Worm (Caenorhabditis elegans) whole organism, young adult: ENCODE results near the gene srsx-8.

ENCODE experiments used
- F23B12.7 ChIP-seq: sonication (generic microtip); optimal IDR thresholded peaks from 2 replicates; lab custom pipeline; 2017; ENCODE audit warnings: missing genetic modification characterization, mild to moderate bottlenecking, missing compliant biosample characterization, antibody characterized with exemption, moderate library complexity; ENCODE audit not compliant: insufficient read depth
- Y56A3A.18 ChIP-seq: fragments of 200-800 bp; sonication (Bioruptor generic); IDR thresholded peaks from 2 replicates; pipeline ENCODE4 v1.3.6; 2022; ENCODE audit warnings: missing genetic modification reagents, missing genetic modification characterization, missing compliant biosample characterization
- dpl-1 ChIP-seq: fragments of 150-350 bp; optimal IDR thresholded peaks from 2 replicates; lab custom pipeline; 2014; ENCODE audit warnings: missing biosample characterization, missing genetic modification reagents, missing genetic modification characterization
- lin-40 ChIP-seq: sonication (generic microtip); optimal IDR thresholded peaks from 2 replicates; lab custom pipeline; 2016; ENCODE audit warnings: missing genetic modification characterization, mild to moderate bottlenecking, missing compliant biosample characterization, missing genotype, missing genetic modification reagents
- lsy-27 ChIP-seq: sonication (generic microtip); optimal IDR thresholded peaks from 2 replicates; lab custom pipeline; 2017; ENCODE audit warnings: missing genetic modification characterization, mild to moderate bottlenecking, missing compliant biosample characterization, antibody characterized with exemption, missing genotype, borderline replicate concordance; ENCODE audit not compliant: insufficient read depth
- sptf-2 ChIP-seq: fragments of 200-800 bp; sonication (Bioruptor generic); optimal IDR thresholded peaks from 2 replicates; lab custom pipeline; 2018; ENCODE audit warnings: mild to moderate bottlenecking, missing genetic modification characterization, missing compliant biosample characterization
- unc-62 ChIP-seq: fragments of 150-350 bp; optimal IDR thresholded peaks from 2 replicates; lab custom pipeline; 2014; ENCODE audit warnings: missing biosample characterization, missing genetic modification reagents, missing genetic modification characterization

DNA sequence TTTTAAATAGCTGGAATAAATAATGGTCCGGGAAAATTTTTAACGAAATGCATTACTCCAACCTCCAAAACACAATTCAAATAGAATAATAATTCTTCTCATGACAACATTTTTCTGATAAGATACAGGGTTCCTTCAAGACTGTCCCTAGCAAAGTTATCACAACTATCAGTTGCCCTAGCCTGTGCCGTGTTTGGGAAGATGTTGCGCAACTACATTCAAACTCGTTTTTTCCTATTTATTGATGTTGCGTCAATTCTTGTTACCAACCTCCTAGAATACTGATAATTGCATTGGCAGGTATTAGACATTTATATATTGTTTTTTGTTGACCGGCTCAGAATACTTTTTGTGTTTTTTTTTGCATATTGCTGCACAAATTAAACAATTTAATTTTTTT is 2.2 kb upstream of the srsx-8 start:
- TF ChIP-seq unc-62 (GFP tag; lab: Kevin White, UChicago), result no peak
- no peak for TF ChIP-seq F23B12.7
- no peak for TF ChIP-seq lin-40 (tag; lab: Kevin White, UChicago)
- TF ChIP-seq dpl-1 (GFP tag; lab: Kevin White, UChicago), result no peak
- TF ChIP-seq lsy-27 (tag; lab: Kevin White, UChicago), result no peak
- no peak for TF ChIP-seq Y56A3A.18 (GFP tag; lab: Robert Waterston, UW)
- TF ChIP-seq sptf-2 (GFP tag; lab: Kevin White, UChicago), result no peak
